Fruit fly (Drosophila melanogaster): ENCODE measurements around the gene CG4119.

CG4119 gene

DNA sequence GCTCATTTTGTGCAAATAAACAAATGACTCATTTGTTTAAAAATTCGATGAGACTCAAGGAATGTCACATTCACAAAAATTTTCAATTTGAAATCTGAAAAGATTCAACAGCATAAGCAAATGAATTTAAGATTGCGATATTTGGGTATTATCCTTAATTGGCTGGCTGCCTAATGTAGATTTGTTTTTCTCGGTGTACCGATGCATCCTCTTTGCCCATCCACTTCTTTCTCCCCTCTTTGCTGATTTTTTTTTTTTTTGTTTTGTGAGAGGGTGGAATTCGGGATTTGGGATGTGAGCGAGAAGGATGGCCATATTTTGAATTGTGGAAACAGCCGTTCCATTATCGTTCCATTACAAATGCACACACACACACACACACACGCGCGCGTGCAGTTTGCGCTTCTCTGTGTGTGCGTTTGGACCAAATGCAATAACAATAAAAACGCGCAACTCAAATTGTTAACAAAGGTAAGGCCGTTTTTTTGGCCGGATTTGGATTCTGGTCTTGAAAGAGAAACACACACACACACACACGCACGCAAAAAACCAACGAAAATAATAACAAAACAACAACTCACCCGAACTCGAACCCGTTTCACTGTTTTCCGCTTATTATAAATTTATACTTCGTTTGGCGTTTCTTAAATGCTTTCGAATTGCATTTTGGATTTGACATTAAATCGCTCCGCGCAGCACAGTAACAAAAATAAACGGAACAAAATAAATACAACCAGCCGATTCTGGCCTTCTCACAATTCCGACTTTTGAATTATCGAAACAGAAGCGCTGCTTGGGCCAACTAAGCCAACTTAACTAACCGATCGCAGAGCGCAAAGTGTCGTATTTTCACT is 13.5 kb downstream of the CG4119 start (continued):
- TF ChIP-seq az2 (GFP tag; optimal IDR thresholded peaks at IDR 0.05) (peak; percentile 40), CG15269 (tag; optimal IDR thresholded peaks at IDR 0.05) (no peak), ttk (GFP tag; IDR thresholded peaks at IDR 0.05) (0 out of 2 replicates have a peak, but pooled peaks have one; percentile 40), amos (GFP tag; IDR thresholded peaks at IDR 0.05; ENCODE audit: partially characterized antibody) (no peak), Vsx1 (GFP tag; optimal IDR thresholded peaks at IDR 0.05) (no peak), CG1792 (GFP tag; optimal IDR thresholded peaks at IDR 0.05) (no peak), Mes4 (GFP tag; optimal IDR thresholded peaks at IDR 0.05) (peak; percentile 40), zfh1 (GFP tag; IDR thresholded peaks at IDR 0.05) (peak; percentile 71; the same call in 2 of the 3 replicates), CG7786 (GFP tag; optimal IDR thresholded peaks at IDR 0.05) (peak; percentile 4), Rx (GFP tag; IDR thresholded peaks at IDR 0.05) (0 out of 2 replicates have a peak, but pooled peaks have one; percentile 28), CG3847 (GFP tag; IDR thresholded peaks at IDR 0.05) (no peak), Hmx (GFP tag; optimal IDR thresholded peaks at IDR 0.05) (no peak), slp2 (GFP tag; optimal IDR thresholded peaks at IDR 0.05) (peak; percentile 27), CG7839 (tag; optimal IDR thresholded peaks at IDR 0.05) (no peak), cg (GFP tag; optimal IDR thresholded peaks at IDR 0.05) (peak; percentile 71), CG10366 (GFP tag; IDR thresholded peaks at IDR 0.05) (no peak), CG17802 (tag; optimal IDR thresholded peaks at IDR 0.05) (no peak), HmgD (GFP tag; optimal IDR thresholded peaks at IDR 0.05) (no peak), exex (tag; optimal IDR thresholded peaks at IDR 0.05) (no peak), CHES-1-like (GFP tag; optimal IDR thresholded peaks at IDR 0.05) (no peak), tx (GFP tag; optimal IDR thresholded peaks at IDR 0.05) (peak; percentile 6), vnd (GFP tag; IDR thresholded peaks at IDR 0.05; ENCODE audit: partially characterized antibody) (no peak), CG2129 (GFP tag; IDR thresholded peaks at IDR 0.05; ENCODE audit: partially characterized antibody) (no peak), Abd-B (GFP tag; optimal IDR thresholded peaks at IDR 0.05) (peak; percentile 29)

- no peak for TF ChIP-seq Side (GFP tag; optimal IDR thresholded peaks at IDR 0.05)
- TF ChIP-seq D19B (GFP tag; optimal IDR thresholded peaks at IDR 0.05), result no peak
- peak; percentile 98 for TF ChIP-seq CG5180 (GFP tag; optimal IDR thresholded peaks at IDR 0.05)
- no peak for TF ChIP-seq mirr (GFP tag; optimal IDR thresholded peaks at IDR 0.05)
- TF ChIP-seq Scr (GFP tag; IDR thresholded peaks at IDR 0.05; ENCODE audit: partially characterized antibody), result peak; percentile 44; the same call in 1 of the 2 replicates
- no peak for TF ChIP-seq zfh2 (GFP tag; optimal IDR thresholded peaks at IDR 0.05)
- TF ChIP-seq CG2129 (GFP tag; IDR thresholded peaks at IDR 0.05; ENCODE audit: partially characterized antibody), result no peak
- TF ChIP-seq crp (GFP tag; optimal IDR thresholded peaks at IDR 0.05), result no peak
- no peak for TF ChIP-seq seq (GFP tag; IDR thresholded peaks at IDR 0.05)
- TF ChIP-seq HLH4C (GFP tag; IDR thresholded peaks at IDR 0.05; ENCODE audit: partially characterized antibody), result peak; percentile 41; the same call in 1 of the 3 replicates
- no peak for TF ChIP-seq ken (GFP tag; IDR thresholded peaks at IDR 0.05)
- no peak for TF ChIP-seq Trl (optimal IDR thresholded peaks at IDR 0.05)
- TF ChIP-seq Trl (GFP tag; optimal IDR thresholded peaks at IDR 0.05), result no peak
- TF ChIP-seq hbn (GFP tag; IDR thresholded peaks at IDR 0.05; ENCODE audit: partially characterized antibody), result peak; percentile 38; the same call in 1 of the 2 replicates
- no peak for TF ChIP-seq CG12744 (GFP tag; optimal IDR thresholded peaks at IDR 0.05)
- no peak for TF ChIP-seq jing (GFP tag; optimal IDR thresholded peaks at IDR 0.05)
- TF ChIP-seq MTF-1 (GFP tag; optimal IDR thresholded peaks at IDR 0.05; ENCODE audit: borderline replicate concordance), result no peak
- no peak for TF ChIP-seq Lim3 (GFP tag; IDR thresholded peaks at IDR 0.05)
- no peak for TF ChIP-seq Lpt (GFP tag; optimal IDR thresholded peaks at IDR 0.05)
- TF ChIP-seq Meics (GFP tag; optimal IDR thresholded peaks at IDR 0.05), result no peak
- no peak for TF ChIP-seq Oli (tag; optimal IDR thresholded peaks at IDR 0.05)
- no peak for TF ChIP-seq CG4820 (GFP tag; optimal IDR thresholded peaks at IDR 0.05)
- no peak for TF ChIP-seq CG8089 (GFP tag; optimal IDR thresholded peaks at IDR 0.05)
- TF ChIP-seq sc (optimal IDR thresholded peaks at IDR 0.05), result no peak
- TF ChIP-seq sc (GFP tag; optimal IDR thresholded peaks at IDR 0.05), result no peak
Observed at dm6 chrX:5679933-5680667, 14.2 kb downstream of the CG4119 start, which contains the start of the genes Tre1 and Gr5a. TSS of gene Tre1 (minus strand) at chrX:5679977. TSS of gene Gr5a (plus strand) at chrX:5680617.

Measured in whole organism, embryonic.